Worm (Caenorhabditis elegans): ENCODE data around the gene T05A7.13.

The T05A7.13 gene

DNA sequence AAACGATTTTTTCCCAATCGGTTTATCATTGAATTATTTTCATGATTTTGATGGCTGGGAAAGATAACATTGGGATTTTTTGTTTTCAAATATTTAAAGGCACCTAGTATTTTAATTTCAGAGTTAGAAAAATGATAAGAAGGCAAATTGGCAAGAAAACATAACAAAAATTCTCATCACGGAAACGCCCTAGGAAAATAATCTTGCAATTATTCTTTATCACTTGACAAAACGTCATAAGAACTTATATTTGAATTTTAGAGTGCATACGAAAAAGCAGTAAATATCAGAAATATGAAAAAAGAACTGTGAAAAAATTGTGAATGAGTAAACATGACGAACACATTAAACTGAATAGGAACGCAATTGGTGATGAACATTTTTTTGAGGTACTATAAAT lies 3.8 kb downstream of the T05A7.13 start:
- TF ChIP-seq lsy-27 (tag; optimal IDR thresholded peaks at IDR 0.05; ENCODE audit: borderline replicate concordance, insufficient read depth) (no peak), snpc-3.4 (tag; optimal IDR thresholded peaks at IDR 0.05) (no peak), snpc-1.3 (tag; optimal IDR thresholded peaks at IDR 0.05; ENCODE audit: insufficient read depth) (no peak), ztf-18 (tag; optimal IDR thresholded peaks at IDR 0.05) (no peak), ceh-58 (GFP tag; IDR thresholded peaks at IDR 0.05) (no peak), nfyb-1 (GFP tag; IDR thresholded peaks at IDR 0.05) (no peak), hsf-1 (GFP tag; IDR thresholded peaks at IDR 0.05) (no peak), nhr-80 (tag; optimal IDR thresholded peaks at IDR 0.05) (no peak), akir-1 (GFP tag; optimal IDR thresholded peaks at IDR 0.05) (no peak)

- TF ChIP-seq ztf-6 (GFP tag; IDR thresholded peaks at IDR 0.05) = no peak
- TF ChIP-seq ztf-3 (GFP tag; optimal IDR thresholded peaks at IDR 0.05) = no peak
- TF ChIP-seq rcor-1 (GFP tag; IDR thresholded peaks at IDR 0.05) = no peak
- no peak for TF ChIP-seq F33H1.4 (GFP tag; IDR thresholded peaks at IDR 0.05)
- TF ChIP-seq egl-44 (GFP tag; IDR thresholded peaks at IDR 0.05) = no peak
- TF ChIP-seq F57C9.4 (tag; optimal IDR thresholded peaks at IDR 0.05) = no peak
- no peak for TF ChIP-seq zfh-2 (GFP tag; conservative IDR thresholded peaks at IDR 0.05)
- no peak for TF ChIP-seq hlh-12 (tag; optimal IDR thresholded peaks at IDR 0.05)
- no peak for TF ChIP-seq attf-3 (GFP tag; conservative IDR thresholded peaks at IDR 0.05)
- no peak for TF ChIP-seq T26A5.8 (tag; optimal IDR thresholded peaks at IDR 0.05)
- no peak for TF ChIP-seq aptf-2 (GFP tag; conservative IDR thresholded peaks at IDR 0.05)
- no peak for TF ChIP-seq ama-1 (optimal IDR thresholded peaks at IDR 0.05)
- TF ChIP-seq ama-1 (GFP tag; optimal IDR thresholded peaks at IDR 0.05) = no peak
- TF ChIP-seq B0261.1 (tag; optimal IDR thresholded peaks at IDR 0.05) = no peak
- TF ChIP-seq K11D2.4 (GFP tag; IDR thresholded peaks at IDR 0.05) = no peak
- no peak for TF ChIP-seq somi-1 (GFP tag; optimal IDR thresholded peaks at IDR 0.05)
Observed at ce11 chrII:4655834-4656233, 5.3 kb downstream of the T05A7.13 start, which contains the start of gene fut-6. fut-6 (minus strand) TSS chrII:4655934.

ce11 chrII:4650072-4650471 lies 11.1 kb downstream of the T05A7.13 start:
- TF ChIP-seq lin-26 (GFP tag; IDR thresholded peaks at IDR 0.05) (no peak), tbx-9 (tag; optimal IDR thresholded peaks at IDR 0.05; ENCODE audit: borderline replicate concordance) (no peak), sea-2 (GFP tag; IDR thresholded peaks at IDR 0.05) (no peak), chd-7 (tag; optimal IDR thresholded peaks at IDR 0.05) (no peak), C06A6.2 (GFP tag; conservative IDR thresholded peaks at IDR 0.05) (no peak), let-607 (tag; optimal IDR thresholded peaks at IDR 0.05) (no peak)

ce11 chrII:4648785-4649184 lies 12.4 kb downstream of the T05A7.13 start, which contains the start of gene lgc-27:
lgc-27 (plus strand) TSS chrII:4649085.
- TF ChIP-seq nhr-179 (tag; optimal IDR thresholded peaks at IDR 0.05) (no peak), lin-35 (GFP tag; optimal IDR thresholded peaks at IDR 0.05) (no peak), madf-3 (GFP tag; IDR thresholded peaks at IDR 0.05) (0 out of 2 replicates have a peak, but pooled peaks have one; percentile 8)

- TF ChIP-seq F10E7.11 (tag; optimal IDR thresholded peaks at IDR 0.05) = no peak
- no peak for TF ChIP-seq athp-1 (tag; optimal IDR thresholded peaks at IDR 0.05)
- no peak for TF ChIP-seq chd-7 (tag; optimal IDR thresholded peaks at IDR 0.05)
- TF ChIP-seq Y56A3A.18 (GFP tag; IDR thresholded peaks at IDR 0.05) = no peak
- no peak for TF ChIP-seq ztf-28 (GFP tag; IDR thresholded peaks at IDR 0.05)
- TF ChIP-seq ets-4 (GFP tag; optimal IDR thresholded peaks at IDR 0.05) = no peak
- no peak for TF ChIP-seq rpc-1 (optimal IDR thresholded peaks at IDR 0.05)
- TF ChIP-seq rpc-1 (tag; optimal IDR thresholded peaks at IDR 0.05) = no peak
- TF ChIP-seq madf-8 (GFP tag; conservative IDR thresholded peaks at IDR 0.05) = no peak
- TF ChIP-seq somi-1 (GFP tag; optimal IDR thresholded peaks at IDR 0.05) = no peak
- no peak for TF ChIP-seq snpc-4 (GFP tag; optimal IDR thresholded peaks at IDR 0.05)
- no peak for TF ChIP-seq snpc-4 (tag; optimal IDR thresholded peaks at IDR 0.05)
Observed at ce11 chrII:4640748-4641147, 20.4 kb downstream of the T05A7.13 start.
